Fruit fly (Drosophila melanogaster) ovary, adult (tissue): ENCODE measurements around the gene Mur2B.

Source experiments
- CG17801 ChIP-seq: fragments of 200-800 bp; optimal IDR thresholded peaks from 2 replicates; lab custom pipeline; 2019; ENCODE audit warnings: missing biosample characterization, mild to moderate bottlenecking, missing genetic modification characterization, moderate library complexity; ENCODE audit not compliant: partially characterized antibody

Mur2B gene

DNA sequence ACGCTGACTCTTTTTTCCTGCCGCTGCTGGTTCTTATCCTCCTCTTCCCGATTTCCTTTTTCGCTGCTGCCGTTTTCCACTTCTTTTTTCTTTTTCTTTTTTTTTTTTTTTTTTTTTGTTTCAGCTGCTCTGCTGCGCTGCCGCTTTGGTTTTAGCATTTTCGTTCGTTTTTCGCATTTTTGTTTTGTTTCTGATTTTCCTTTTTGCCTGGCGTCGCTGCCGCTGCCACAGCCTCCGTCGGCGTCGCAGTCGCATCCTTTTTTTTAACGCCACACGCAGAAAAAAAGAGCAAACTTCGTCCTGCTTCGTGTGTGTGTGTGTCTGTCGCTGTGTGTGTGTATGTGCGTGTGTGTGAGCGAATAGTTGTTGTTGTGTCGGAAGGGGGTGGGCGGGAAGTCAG, 60.8 kb downstream of the Mur2B start:
- no peak for TF ChIP-seq CG17801 (GFP tag; lab: Kevin White, UChicago)

DNA sequence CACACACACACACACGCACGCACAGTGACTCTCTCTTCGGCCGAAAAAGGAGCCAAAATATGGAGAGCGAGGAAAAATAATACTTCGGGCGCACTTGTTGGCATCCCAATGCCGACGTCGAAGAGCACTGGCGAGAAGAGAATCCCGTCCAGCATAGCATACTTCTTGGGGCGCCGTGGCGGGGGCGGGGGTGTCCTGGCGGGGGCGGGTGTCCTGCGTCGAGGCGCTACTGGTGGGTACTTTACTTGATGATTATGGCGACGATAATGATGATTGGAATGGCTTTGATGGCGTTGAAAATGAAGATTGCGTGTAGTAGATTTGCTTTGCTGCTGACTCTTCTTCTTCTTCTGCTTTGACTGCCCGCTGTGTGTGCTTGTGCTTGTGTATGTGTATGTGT, 62.5 kb downstream of the Mur2B start:
- no peak for TF ChIP-seq CG17801 (GFP tag; lab: Kevin White, UChicago)

dm6 chrX:1595714-1596113, 72.9 kb downstream of the Mur2B start:
- no peak for TF ChIP-seq CG17801 (GFP tag; lab: Kevin White, UChicago)

DNA sequence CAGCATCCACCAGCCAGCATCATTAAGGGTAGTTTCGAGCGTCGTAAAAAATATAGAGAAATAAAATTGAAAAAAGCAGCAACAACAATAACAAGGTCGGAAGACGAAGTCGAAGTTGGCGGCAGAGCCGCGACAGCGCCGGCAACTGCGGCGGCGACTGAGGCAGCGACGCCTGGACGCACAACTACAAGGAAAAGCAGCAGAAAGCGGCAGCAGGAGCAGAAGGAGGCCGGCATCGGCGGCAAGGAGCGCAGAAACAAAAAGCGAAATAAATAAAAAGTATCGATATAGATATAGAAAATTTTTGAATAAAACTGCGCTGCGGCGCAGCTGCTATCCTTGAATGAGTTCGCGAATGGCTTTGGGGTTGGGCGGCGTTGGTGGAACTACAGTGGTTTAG, 74.7 kb downstream of the Mur2B start:
- no peak for TF ChIP-seq CG17801 (GFP tag; lab: Kevin White, UChicago)

DNA sequence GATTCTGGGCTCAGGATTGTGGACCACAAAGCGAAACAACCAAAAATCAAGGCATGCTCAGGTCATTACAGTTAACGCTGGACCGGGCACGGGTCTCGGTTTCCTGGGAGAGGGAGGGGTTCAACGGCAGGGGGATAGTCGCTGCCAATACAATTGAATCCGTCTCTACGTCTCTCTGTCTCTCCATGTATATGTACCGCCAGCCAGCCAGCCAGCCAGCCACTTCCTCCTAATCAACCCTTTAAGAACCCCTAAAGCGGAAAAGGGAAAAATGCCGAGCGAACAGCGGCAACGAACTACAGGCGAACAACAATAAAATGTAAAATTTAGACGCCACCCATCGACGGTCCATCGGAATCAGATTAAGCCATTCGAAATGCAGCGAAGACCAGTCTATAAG, 75.2 kb downstream of the Mur2B start:
- TF ChIP-seq CG17801 (GFP tag; lab: Kevin White, UChicago) = no peak

dm6 chrX:1587817-1588216, 80.8 kb downstream of the Mur2B start:
- no peak for TF ChIP-seq CG17801 (GFP tag; lab: Kevin White, UChicago)

- TF ChIP-seq CG17801 (GFP tag; lab: Kevin White, UChicago) = no peak
These were observed 87.5 kb downstream of the Mur2B start for dm6 chrX:1581121-1581520.

- TF ChIP-seq CG17801 (GFP tag; lab: Kevin White, UChicago) = no peak
These were observed 88.3 kb downstream of the Mur2B start for dm6 chrX:1580328-1580727.

- no peak for TF ChIP-seq CG17801 (GFP tag; lab: Kevin White, UChicago)
These were observed 89.7 kb downstream of the Mur2B start for dm6 chrX:1578882-1579276.

- no peak for TF ChIP-seq CG17801 (GFP tag; lab: Kevin White, UChicago)
These were observed 90.2 kb downstream of the Mur2B start for dm6 chrX:1578230-1578881.

DNA sequence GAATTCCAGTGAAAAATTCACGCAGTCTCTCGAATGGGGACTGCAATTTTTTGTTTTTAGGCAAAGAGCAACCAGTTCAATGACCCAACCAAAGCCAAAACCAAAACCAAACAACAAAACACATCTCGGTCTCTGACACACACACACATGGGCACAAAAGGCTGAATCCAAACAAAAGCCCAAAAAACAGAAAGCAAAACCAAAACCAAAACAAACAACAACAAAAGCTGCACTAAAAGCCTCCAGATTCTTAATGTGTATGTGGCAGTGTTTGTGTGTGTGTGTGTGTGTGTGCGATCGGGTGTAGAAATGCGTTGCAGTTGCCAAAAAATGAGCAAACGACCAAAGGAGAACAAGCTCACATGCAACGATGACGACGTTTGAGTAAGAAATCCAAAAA, 91.5 kb downstream of the Mur2B start:
- TF ChIP-seq CG17801 (GFP tag; lab: Kevin White, UChicago) = no peak

DNA sequence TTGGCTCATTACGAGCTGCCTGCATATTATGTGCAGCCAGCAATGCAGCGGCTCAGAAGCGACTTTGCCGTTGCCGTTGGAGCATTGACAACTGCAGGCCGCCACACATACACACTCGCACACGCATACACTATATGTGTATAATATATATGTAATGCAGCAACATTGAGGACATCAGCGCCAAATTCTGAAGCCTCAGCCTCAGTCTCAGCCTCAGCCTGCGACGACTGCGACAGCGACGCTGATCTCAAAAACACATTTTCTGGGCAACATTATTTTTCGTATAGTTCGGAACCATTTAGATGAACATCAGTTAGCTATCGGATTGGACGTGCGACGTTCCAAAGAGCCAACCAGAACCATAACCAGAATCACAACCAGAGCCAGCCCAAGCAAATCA, 93.8 kb downstream of the Mur2B start, which contains the start of gene br:
TSS of gene br (plus strand) at position 301 of the 400 bp plus-strand sequence.
- TF ChIP-seq CG17801 (GFP tag; lab: Kevin White, UChicago) = no peak

DNA sequence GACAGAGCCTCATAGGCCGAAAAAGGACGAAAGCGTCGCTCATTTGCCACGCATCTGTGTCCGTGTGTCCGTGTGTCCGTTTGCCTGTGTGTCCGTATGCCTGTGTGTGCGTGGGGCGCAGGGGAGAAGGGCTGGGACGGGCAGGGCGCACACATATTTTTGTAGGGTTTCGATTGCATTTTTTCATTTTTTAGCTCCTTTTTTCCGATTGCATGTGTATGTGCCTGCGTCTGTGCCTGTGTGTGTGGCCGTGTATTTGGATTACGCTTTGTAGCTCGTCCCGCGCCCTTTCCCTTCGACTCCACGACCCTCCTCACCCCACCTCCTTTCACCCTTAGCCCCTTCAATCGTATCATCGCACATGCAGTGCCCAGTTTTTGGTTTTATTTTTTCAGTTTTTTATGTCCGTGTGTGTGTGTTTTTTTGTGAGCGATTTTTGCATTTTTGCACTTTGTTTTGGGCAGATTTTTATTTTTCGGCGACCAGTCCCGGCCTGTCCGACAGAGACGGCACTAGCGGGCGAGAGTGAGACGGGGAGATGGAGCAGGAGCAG, 94.4 kb downstream of the Mur2B start:
- no peak for TF ChIP-seq CG17801 (GFP tag; lab: Kevin White, UChicago)

dm6 chrX:1570296-1570695, 98.3 kb downstream of the Mur2B start:
- no peak for TF ChIP-seq CG17801 (GFP tag; lab: Kevin White, UChicago)

- no peak for TF ChIP-seq CG17801 (GFP tag; lab: Kevin White, UChicago)
These were observed 101.9 kb downstream of the Mur2B start for dm6 chrX:1566549-1567174.

dm6 chrX:1565915-1566314, 102.7 kb downstream of the Mur2B start:
- no peak for TF ChIP-seq CG17801 (GFP tag; lab: Kevin White, UChicago)
